Worm (Caenorhabditis elegans) whole organism, early embryonic: ENCODE data around the gene lgc-45.

ENCODE experiments used
- B0310.2 ChIP-seq: sonication (generic microtip); optimal IDR thresholded peaks from 2 replicates; lab custom pipeline; 2016; ENCODE audit warnings: mild to moderate bottlenecking, missing genetic modification characterization, missing compliant biosample characterization
- F13C5.2 ChIP-seq: sonication (generic microtip); optimal IDR thresholded peaks from 2 replicates; lab custom pipeline; 2017; ENCODE audit warnings: mild to moderate bottlenecking, missing genetic modification characterization, inconsistent platforms, missing compliant biosample characterization
- aly-1 ChIP-seq: sonication (generic microtip); optimal IDR thresholded peaks from 2 replicates; lab custom pipeline; 2016; ENCODE audit warnings: missing genetic modification characterization, missing compliant biosample characterization
- ama-1 ChIP-seq: fragments of 150-350 bp; optimal IDR thresholded peaks from 2 replicates; lab custom pipeline; 2014
- ceh-13 ChIP-seq: fragments of 200-800 bp; sonication (Bioruptor generic); optimal IDR thresholded peaks from 2 replicates; lab custom pipeline; 2018; ENCODE audit warnings: mild to moderate bottlenecking, missing genetic modification characterization, missing compliant biosample characterization
- ceh-36 ChIP-seq: sonication (generic microtip); optimal IDR thresholded peaks from 2 replicates; lab custom pipeline; 2016; ENCODE audit warnings: missing genetic modification characterization, inconsistent platforms, missing compliant biosample characterization
- ets-7 ChIP-seq: sonication (generic microtip); optimal IDR thresholded peaks from 2 replicates; lab custom pipeline; 2016; ENCODE audit warnings: missing genotype, missing genetic modification characterization, missing compliant biosample characterization
- flt-1 ChIP-seq: fragments of 200-800 bp; sonication (Bioruptor generic); IDR thresholded peaks from 2 replicates; pipeline ENCODE4 v1.3.6; 2022; ENCODE audit warnings: missing genetic modification characterization, missing compliant biosample characterization
- hmbx-1 ChIP-seq: sonication (generic microtip); optimal IDR thresholded peaks from 2 replicates; lab custom pipeline; 2016; ENCODE audit warnings: mild to moderate bottlenecking, missing genetic modification characterization, missing compliant biosample characterization
- hmg-4 ChIP-seq: fragments of 200-800 bp; sonication (Bioruptor generic); optimal IDR thresholded peaks from 2 replicates; lab custom pipeline; 2018; ENCODE audit warnings: mild to moderate bottlenecking, missing genetic modification characterization, missing compliant biosample characterization
- hnd-1 ChIP-seq: sonication (generic microtip); optimal IDR thresholded peaks from 2 replicates; lab custom pipeline; 2016; ENCODE audit warnings: missing genetic modification characterization, missing compliant biosample characterization
- pes-1 ChIP-seq: fragments of 200-800 bp; sonication (Bioruptor generic); IDR thresholded peaks from 2 replicates; pipeline ENCODE4 v1.3.6; 2022; ENCODE audit warnings: missing genetic modification reagents, missing genetic modification characterization, missing compliant biosample characterization
- scrt-1 ChIP-seq: fragments of 200-800 bp; sonication (Bioruptor generic); IDR thresholded peaks from 2 replicates; pipeline ENCODE4 v1.3.6; 2022; ENCODE audit warnings: missing genetic modification characterization, missing compliant biosample characterization
- sea-1 ChIP-seq: fragments of 200-800 bp; sonication (Bioruptor generic); conservative IDR thresholded peaks from 2 replicates; pipeline ENCODE4 v1.3.6; 2022; ENCODE audit warnings: missing genetic modification characterization, missing compliant biosample characterization
- tbx-11 ChIP-seq: fragments of 200-800 bp; sonication (Bioruptor generic); IDR thresholded peaks from 2 replicates; pipeline ENCODE4 v1.3.6; 2022; ENCODE audit warnings: missing genetic modification characterization, missing compliant biosample characterization
- tbx-37 ChIP-seq: fragments of 200-800 bp; sonication (Bioruptor generic); conservative IDR thresholded peaks from 2 replicates; pipeline ENCODE4 v1.3.6; 2022; ENCODE audit warnings: missing genetic modification reagents, missing genetic modification characterization, missing compliant biosample characterization
- tra-4 ChIP-seq: sonication (generic microtip); optimal IDR thresholded peaks from 2 replicates; lab custom pipeline; 2017; ENCODE audit warnings: missing genetic modification characterization, missing compliant biosample characterization

Gene lgc-45

ce11 chrII:3569118-3569517 lies 11.8 kb downstream of the lgc-45 start, which contains the start of gene clec-127:
Gene clec-127, minus strand, starts transcription at chrII:3569218.
- TF ChIP-seq ceh-36 (tag; lab: Kevin White, UChicago): no peak
- TF ChIP-seq hnd-1 (tag; lab: Kevin White, UChicago): no peak
- no peak for TF ChIP-seq ama-1 (lab: Kevin White, UChicago)
- TF ChIP-seq hmbx-1: no peak
- TF ChIP-seq tbx-37 (GFP tag; lab: Robert Waterston, UW): no peak
- no peak for TF ChIP-seq aly-1 (tag; lab: Kevin White, UChicago)
- no peak for TF ChIP-seq pes-1 (GFP tag; lab: Robert Waterston, UW)
- no peak for TF ChIP-seq ets-7
- no peak for TF ChIP-seq F13C5.2
- no peak for TF ChIP-seq hmg-4
- TF ChIP-seq scrt-1 (GFP tag; lab: Robert Waterston, UW): no peak
- TF ChIP-seq sea-1: no peak
- TF ChIP-seq tbx-11 (GFP tag; lab: Robert Waterston, UW): no peak
- no peak for TF ChIP-seq B0310.2 (tag; lab: Kevin White, UChicago)
- TF ChIP-seq flt-1 (GFP tag; lab: Robert Waterston, UW): no peak
- TF ChIP-seq ceh-13 (GFP tag; lab: Kevin White, UChicago): no peak
- TF ChIP-seq tra-4 (tag; lab: Kevin White, UChicago): no peak

- TF ChIP-seq pes-1 (GFP tag; lab: Robert Waterston, UW) (no peak), tra-4 (tag; lab: Kevin White, UChicago) (no peak), ceh-36 (tag; lab: Kevin White, UChicago) (no peak), hmg-4 (no peak), ama-1 (lab: Kevin White, UChicago) (no peak), tbx-11 (GFP tag; lab: Robert Waterston, UW) (no peak), tbx-37 (GFP tag; lab: Robert Waterston, UW) (no peak), B0310.2 (tag; lab: Kevin White, UChicago) (no peak), ceh-13 (GFP tag; lab: Kevin White, UChicago) (no peak), flt-1 (GFP tag; lab: Robert Waterston, UW) (no peak), hmbx-1 (no peak), aly-1 (tag; lab: Kevin White, UChicago) (no peak), scrt-1 (GFP tag; lab: Robert Waterston, UW) (no peak), ets-7 (no peak), sea-1 (no peak), F13C5.2 (no peak), hnd-1 (tag; lab: Kevin White, UChicago) (no peak)
Observed at ce11 chrII:3570927-3571538, 13.8 kb downstream of the lgc-45 start, which contains the start of the genes clec-128 and clec-129. Gene clec-128, minus strand, starts transcription at chrII:3571027. Gene clec-129, plus strand, starts transcription at chrII:3571488.

- TF ChIP-seq tbx-37 (GFP tag; lab: Robert Waterston, UW) (no peak), pes-1 (GFP tag; lab: Robert Waterston, UW) (no peak), scrt-1 (GFP tag; lab: Robert Waterston, UW) (no peak), ama-1 (lab: Kevin White, UChicago) (no peak), flt-1 (GFP tag; lab: Robert Waterston, UW) (no peak), sea-1 (no peak), ceh-36 (tag; lab: Kevin White, UChicago) (no peak), B0310.2 (tag; lab: Kevin White, UChicago) (no peak), F13C5.2 (no peak), ets-7 (no peak), aly-1 (tag; lab: Kevin White, UChicago) (no peak), hnd-1 (tag; lab: Kevin White, UChicago) (no peak), tra-4 (tag; lab: Kevin White, UChicago) (no peak), hmbx-1 (no peak)
Observed at ce11 chrII:3573255-3573654, 16.0 kb downstream of the lgc-45 start, which contains the start of gene clec-130. Gene clec-130, plus strand, starts transcription at chrII:3573555.

ce11 chrII:3576742-3577141 lies 19.5 kb downstream of the lgc-45 start, which contains the start of gene clec-132:
Gene clec-132, plus strand, starts transcription at chrII:3577042.
- TF ChIP-seq ama-1 (lab: Kevin White, UChicago) (no peak), hnd-1 (tag; lab: Kevin White, UChicago) (no peak), tbx-11 (GFP tag; lab: Robert Waterston, UW) (no peak), ceh-36 (tag; lab: Kevin White, UChicago) (no peak), scrt-1 (GFP tag; lab: Robert Waterston, UW) (no peak), aly-1 (tag; lab: Kevin White, UChicago) (no peak), ets-7 (no peak), pes-1 (GFP tag; lab: Robert Waterston, UW) (no peak)

ce11 chrII:3578121-3578520 lies 20.8 kb downstream of the lgc-45 start, which contains the start of gene clec-133:
Gene clec-133, plus strand, starts transcription at chrII:3578421.
- TF ChIP-seq ceh-36 (tag; lab: Kevin White, UChicago) (no peak), tra-4 (tag; lab: Kevin White, UChicago) (no peak), sea-1 (no peak), tbx-37 (GFP tag; lab: Robert Waterston, UW) (no peak), aly-1 (tag; lab: Kevin White, UChicago) (no peak), ama-1 (lab: Kevin White, UChicago) (no peak), F13C5.2 (no peak)

- TF ChIP-seq tra-4 (tag; lab: Kevin White, UChicago): no peak
- no peak for TF ChIP-seq sea-1
- TF ChIP-seq hnd-1 (tag; lab: Kevin White, UChicago): no peak
- TF ChIP-seq pes-1 (GFP tag; lab: Robert Waterston, UW): no peak
- TF ChIP-seq tbx-37 (GFP tag; lab: Robert Waterston, UW): no peak
- no peak for TF ChIP-seq hmg-4
- TF ChIP-seq ceh-13 (GFP tag; lab: Kevin White, UChicago): no peak
- TF ChIP-seq flt-1 (GFP tag; lab: Robert Waterston, UW): no peak
- no peak for TF ChIP-seq ets-7
- TF ChIP-seq F13C5.2: no peak
- no peak for TF ChIP-seq hmbx-1
- TF ChIP-seq ama-1 (lab: Kevin White, UChicago): no peak
- no peak for TF ChIP-seq aly-1 (tag; lab: Kevin White, UChicago)
- no peak for TF ChIP-seq ceh-36 (tag; lab: Kevin White, UChicago)
- no peak for TF ChIP-seq tbx-11 (GFP tag; lab: Robert Waterston, UW)
- TF ChIP-seq B0310.2 (tag; lab: Kevin White, UChicago): no peak
Observed at ce11 chrII:3579767-3580166, 22.5 kb downstream of the lgc-45 start, which contains the start of gene clec-134. Gene clec-134, plus strand, starts transcription at chrII:3580067.
